Worm (Caenorhabditis elegans): ENCODE results near the gene srj-50.

The srj-50 gene

DNA sequence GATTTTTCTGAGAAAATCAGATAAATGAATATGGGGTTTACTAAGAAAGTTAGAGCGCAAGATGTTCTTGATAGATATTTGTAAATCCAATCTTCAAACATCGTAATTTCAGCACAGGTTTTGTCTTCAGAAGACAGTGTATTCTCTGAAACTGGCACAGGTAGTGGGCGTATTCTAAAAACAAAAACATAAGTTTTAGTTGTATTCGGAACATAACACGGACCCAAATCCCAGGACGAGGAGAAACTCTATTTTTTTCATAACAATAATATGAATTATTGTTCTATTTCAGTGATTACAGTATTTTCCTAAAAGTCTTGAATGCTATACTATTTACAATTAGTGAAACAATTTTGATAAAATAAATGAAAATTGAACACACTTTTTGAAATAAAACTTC lies 3.7 kb downstream of the srj-50 start, which contains the start of gene srj-45:
TSS of gene srj-45 (minus strand) at position 101 of the 400 bp plus-strand sequence.
- no peak for TF ChIP-seq flt-1 (GFP tag; IDR thresholded peaks at IDR 0.05)
- TF ChIP-seq hmbx-1 (tag; optimal IDR thresholded peaks at IDR 0.05): no peak
- TF ChIP-seq hnd-1 (tag; optimal IDR thresholded peaks at IDR 0.05): no peak
- TF ChIP-seq hmg-4 (GFP tag; optimal IDR thresholded peaks at IDR 0.05): no peak
- no peak for TF ChIP-seq sea-1 (GFP tag; conservative IDR thresholded peaks at IDR 0.05)
- TF ChIP-seq ceh-13 (GFP tag; optimal IDR thresholded peaks at IDR 0.05): no peak
- no peak for TF ChIP-seq tbx-11 (GFP tag; IDR thresholded peaks at IDR 0.05)
- TF ChIP-seq ets-7 (tag; optimal IDR thresholded peaks at IDR 0.05): no peak
- TF ChIP-seq tra-4 (tag; optimal IDR thresholded peaks at IDR 0.05): no peak

DNA sequence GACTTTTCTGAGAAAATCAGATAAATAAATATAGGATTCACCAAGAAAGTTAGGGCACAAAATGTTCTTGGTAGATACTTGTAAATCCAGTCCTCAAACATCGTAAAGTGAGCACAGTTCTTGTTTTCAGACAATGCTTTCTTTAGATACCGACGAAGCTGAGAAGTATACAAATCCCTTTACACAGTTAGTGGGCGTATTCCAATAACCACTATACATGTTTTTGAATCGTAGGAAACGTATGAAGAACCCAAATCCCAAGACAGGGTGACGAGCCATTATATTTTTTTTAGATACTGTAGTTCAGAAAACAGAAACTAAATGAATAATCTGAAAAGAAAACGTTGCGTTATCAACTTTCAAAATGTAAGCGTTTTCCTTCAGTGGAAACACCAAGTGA lies 13.0 kb downstream of the srj-50 start, which contains the start of gene srj-44:
TSS of gene srj-44 (minus strand) at position 101 of the 400 bp plus-strand sequence.
- TF ChIP-seq F13C5.2 (tag; optimal IDR thresholded peaks at IDR 0.05) (no peak), B0310.2 (tag; optimal IDR thresholded peaks at IDR 0.05) (no peak), aly-1 (tag; optimal IDR thresholded peaks at IDR 0.05) (no peak), tbx-11 (GFP tag; IDR thresholded peaks at IDR 0.05) (no peak), scrt-1 (GFP tag; IDR thresholded peaks at IDR 0.05) (no peak), hnd-1 (tag; optimal IDR thresholded peaks at IDR 0.05) (no peak), ets-7 (tag; optimal IDR thresholded peaks at IDR 0.05) (no peak), sea-1 (GFP tag; conservative IDR thresholded peaks at IDR 0.05) (no peak), ceh-13 (GFP tag; optimal IDR thresholded peaks at IDR 0.05) (no peak), ama-1 (optimal IDR thresholded peaks at IDR 0.05) (no peak), pes-1 (GFP tag; IDR thresholded peaks at IDR 0.05) (no peak), tbx-37 (GFP tag; conservative IDR thresholded peaks at IDR 0.05) (no peak), ceh-36 (tag; optimal IDR thresholded peaks at IDR 0.05) (no peak), flt-1 (GFP tag; IDR thresholded peaks at IDR 0.05) (no peak), tra-4 (tag; optimal IDR thresholded peaks at IDR 0.05) (no peak), hmg-4 (GFP tag; optimal IDR thresholded peaks at IDR 0.05) (no peak), hmbx-1 (tag; optimal IDR thresholded peaks at IDR 0.05) (no peak)

DNA sequence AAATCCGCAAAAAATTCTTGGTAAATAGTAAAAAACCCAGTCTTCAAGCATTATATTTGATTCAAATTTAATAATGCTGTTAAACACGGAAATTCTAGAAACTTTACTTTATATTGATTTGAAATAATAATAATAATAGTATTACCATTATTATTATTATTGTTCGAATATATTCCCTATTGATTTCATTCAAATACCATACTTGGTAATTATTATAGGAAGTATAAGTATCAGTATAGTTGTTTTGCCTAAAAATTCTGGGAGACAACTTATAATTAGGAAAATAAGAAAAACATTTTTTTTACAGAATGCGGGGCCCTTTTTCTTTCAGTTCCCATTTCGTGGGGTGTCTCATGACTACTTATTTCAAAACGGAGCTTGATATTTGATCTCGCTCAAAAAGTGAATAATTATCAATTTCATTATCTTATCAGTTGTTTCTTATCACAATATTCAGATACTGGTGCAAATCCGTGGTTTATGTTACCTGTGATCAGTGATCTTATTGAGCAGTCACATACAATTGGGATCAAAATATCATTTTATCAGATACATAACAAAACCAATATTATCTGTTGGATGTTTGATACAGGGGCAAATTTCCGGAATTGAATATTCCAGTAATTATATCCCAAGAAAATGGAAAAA lies 15.6 kb downstream of the srj-50 start, which contains the start of gene srj-49:
TSS of gene srj-49 (minus strand) at position 51 of the 648 bp plus-strand sequence.
- no peak for TF ChIP-seq tbx-37 (GFP tag; conservative IDR thresholded peaks at IDR 0.05)
- no peak for TF ChIP-seq F13C5.2 (tag; optimal IDR thresholded peaks at IDR 0.05)
- TF ChIP-seq tbx-11 (GFP tag; IDR thresholded peaks at IDR 0.05): no peak
- no peak for TF ChIP-seq tra-4 (tag; optimal IDR thresholded peaks at IDR 0.05)
- no peak for TF ChIP-seq ceh-36 (tag; optimal IDR thresholded peaks at IDR 0.05)
- TF ChIP-seq sea-1 (GFP tag; conservative IDR thresholded peaks at IDR 0.05): no peak
- TF ChIP-seq B0310.2 (tag; optimal IDR thresholded peaks at IDR 0.05): no peak
- no peak for TF ChIP-seq aly-1 (tag; optimal IDR thresholded peaks at IDR 0.05)
- no peak for TF ChIP-seq hmg-4 (GFP tag; optimal IDR thresholded peaks at IDR 0.05)

DNA sequence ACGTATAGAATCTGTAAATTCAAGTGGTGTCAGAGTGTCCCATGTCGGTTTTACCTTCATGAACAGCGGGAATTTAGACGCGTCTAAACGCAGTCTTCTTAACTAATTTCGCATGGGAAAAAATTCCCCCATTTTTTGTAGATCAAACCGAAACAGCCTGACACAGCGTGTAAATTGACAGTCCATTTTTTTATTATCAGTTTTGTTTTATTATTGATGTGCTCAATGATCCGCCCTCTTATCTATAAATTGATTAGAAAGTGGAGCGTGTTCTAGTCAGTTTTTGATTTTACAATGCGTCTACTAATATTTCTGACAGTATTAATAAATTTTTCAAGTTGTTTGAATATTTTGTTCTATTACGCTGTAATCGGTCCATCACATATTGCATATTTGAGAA lies 16.3 kb downstream of the srj-50 start, which contains the start of gene ugt-53:
TSS of gene ugt-53 (plus strand) at position 273 of the 400 bp plus-strand sequence.
- TF ChIP-seq tbx-37 (GFP tag; conservative IDR thresholded peaks at IDR 0.05) (no peak), flt-1 (GFP tag; IDR thresholded peaks at IDR 0.05) (no peak), ceh-36 (tag; optimal IDR thresholded peaks at IDR 0.05) (no peak), F13C5.2 (tag; optimal IDR thresholded peaks at IDR 0.05) (no peak), B0310.2 (tag; optimal IDR thresholded peaks at IDR 0.05) (no peak)

DNA sequence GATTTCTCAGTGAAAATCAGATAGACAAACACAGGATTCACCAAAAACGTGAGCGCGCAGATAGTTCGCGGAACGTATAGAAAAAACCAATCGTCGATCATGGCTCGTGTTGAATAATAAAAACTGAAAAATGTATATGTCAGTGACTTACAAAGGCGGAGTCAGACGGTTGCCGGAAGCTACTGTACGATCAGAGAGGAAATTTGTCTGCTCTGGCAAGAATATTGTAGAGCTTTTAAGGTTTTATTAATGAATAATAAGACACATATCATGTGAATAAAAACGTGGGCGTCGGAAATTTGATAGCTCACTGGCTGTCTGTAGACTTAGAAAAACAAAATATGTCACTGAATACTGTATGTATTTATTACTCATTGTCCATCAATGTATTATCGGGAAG lies 22.7 kb downstream of the srj-50 start, which contains the start of gene srj-57:
TSS of gene srj-57 (minus strand) at position 101 of the 400 bp plus-strand sequence.
- TF ChIP-seq aly-1 (tag; optimal IDR thresholded peaks at IDR 0.05) (no peak), tbx-11 (GFP tag; IDR thresholded peaks at IDR 0.05) (no peak), F13C5.2 (tag; optimal IDR thresholded peaks at IDR 0.05) (no peak), ets-7 (tag; optimal IDR thresholded peaks at IDR 0.05) (no peak), ceh-13 (GFP tag; optimal IDR thresholded peaks at IDR 0.05) (no peak), hmg-4 (GFP tag; optimal IDR thresholded peaks at IDR 0.05) (no peak), tra-4 (tag; optimal IDR thresholded peaks at IDR 0.05) (no peak), ceh-36 (tag; optimal IDR thresholded peaks at IDR 0.05) (no peak), hmbx-1 (tag; optimal IDR thresholded peaks at IDR 0.05) (no peak), sea-1 (GFP tag; conservative IDR thresholded peaks at IDR 0.05) (no peak), tbx-37 (GFP tag; conservative IDR thresholded peaks at IDR 0.05) (no peak), pes-1 (GFP tag; IDR thresholded peaks at IDR 0.05) (no peak), hnd-1 (tag; optimal IDR thresholded peaks at IDR 0.05) (no peak), scrt-1 (GFP tag; IDR thresholded peaks at IDR 0.05) (no peak), flt-1 (GFP tag; IDR thresholded peaks at IDR 0.05) (no peak), B0310.2 (tag; optimal IDR thresholded peaks at IDR 0.05) (no peak), ama-1 (optimal IDR thresholded peaks at IDR 0.05) (no peak)

DNA sequence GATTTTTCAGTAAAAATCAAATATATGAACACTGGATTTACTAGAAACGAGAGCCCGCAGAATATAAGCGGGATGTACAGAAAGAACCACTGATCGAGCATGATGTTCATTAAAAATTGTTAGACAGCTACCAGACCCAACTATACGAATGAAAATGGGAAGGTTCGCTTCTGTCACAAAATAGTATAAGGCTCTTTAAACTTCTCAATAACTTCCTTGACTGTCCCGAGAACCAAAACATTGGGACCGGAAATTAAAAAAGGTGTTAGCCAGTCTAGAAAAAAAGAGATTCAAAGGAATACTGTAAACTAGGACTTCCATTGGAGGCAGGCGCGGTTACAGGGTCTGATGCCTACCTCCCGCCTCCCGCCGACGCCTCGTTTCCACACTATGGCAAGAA lies 25.1 kb downstream of the srj-50 start, which contains the start of gene srj-55:
TSS of gene srj-55 (minus strand) at position 101 of the 400 bp plus-strand sequence.
- TF ChIP-seq aly-1 (tag; optimal IDR thresholded peaks at IDR 0.05): no peak
- no peak for TF ChIP-seq hmbx-1 (tag; optimal IDR thresholded peaks at IDR 0.05)
- no peak for TF ChIP-seq hmg-4 (GFP tag; optimal IDR thresholded peaks at IDR 0.05)
- no peak for TF ChIP-seq tbx-11 (GFP tag; IDR thresholded peaks at IDR 0.05)
- no peak for TF ChIP-seq B0310.2 (tag; optimal IDR thresholded peaks at IDR 0.05)
- no peak for TF ChIP-seq ceh-13 (GFP tag; optimal IDR thresholded peaks at IDR 0.05)
- no peak for TF ChIP-seq F13C5.2 (tag; optimal IDR thresholded peaks at IDR 0.05)
- TF ChIP-seq flt-1 (GFP tag; IDR thresholded peaks at IDR 0.05): no peak
- no peak for TF ChIP-seq ama-1 (optimal IDR thresholded peaks at IDR 0.05)

DNA sequence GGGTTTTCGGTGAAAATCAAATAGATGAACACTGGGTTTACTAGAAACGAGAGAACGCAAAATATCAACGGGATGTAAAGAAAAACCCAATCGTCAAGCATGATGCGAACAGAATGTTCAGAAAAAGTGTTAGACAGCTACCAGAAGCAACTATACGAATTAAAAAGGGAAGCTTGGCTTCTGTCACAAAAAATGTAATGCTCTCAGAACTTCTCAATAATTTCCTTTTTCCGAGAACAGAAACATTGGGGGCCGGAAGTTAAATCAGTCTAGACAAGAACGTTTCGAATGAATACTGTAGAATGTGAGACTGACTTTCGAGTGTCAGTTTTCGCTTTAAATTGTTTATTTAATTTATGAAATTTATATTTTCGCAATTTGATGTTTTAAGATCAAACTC lies 27.0 kb downstream of the srj-50 start, which contains the start of gene srj-54:
TSS of gene srj-54 (minus strand) at position 101 of the 400 bp plus-strand sequence.
- TF ChIP-seq ama-1 (optimal IDR thresholded peaks at IDR 0.05) (no peak), hnd-1 (tag; optimal IDR thresholded peaks at IDR 0.05) (no peak), tra-4 (tag; optimal IDR thresholded peaks at IDR 0.05) (no peak), tbx-37 (GFP tag; conservative IDR thresholded peaks at IDR 0.05) (no peak), sea-1 (GFP tag; conservative IDR thresholded peaks at IDR 0.05) (no peak), ceh-36 (tag; optimal IDR thresholded peaks at IDR 0.05) (no peak), scrt-1 (GFP tag; IDR thresholded peaks at IDR 0.05) (no peak), F13C5.2 (tag; optimal IDR thresholded peaks at IDR 0.05) (no peak), tbx-11 (GFP tag; IDR thresholded peaks at IDR 0.05) (no peak), ets-7 (tag; optimal IDR thresholded peaks at IDR 0.05) (no peak), flt-1 (GFP tag; IDR thresholded peaks at IDR 0.05) (no peak), hmbx-1 (tag; optimal IDR thresholded peaks at IDR 0.05) (no peak), B0310.2 (tag; optimal IDR thresholded peaks at IDR 0.05) (no peak), pes-1 (GFP tag; IDR thresholded peaks at IDR 0.05) (no peak), hmg-4 (GFP tag; optimal IDR thresholded peaks at IDR 0.05) (no peak), ceh-13 (GFP tag; optimal IDR thresholded peaks at IDR 0.05) (no peak)

Measured in whole organism, early embryonic.